Fruit fly (Drosophila melanogaster): ENCODE measurements around the gene RpL24.

Gene RpL24

DNA sequence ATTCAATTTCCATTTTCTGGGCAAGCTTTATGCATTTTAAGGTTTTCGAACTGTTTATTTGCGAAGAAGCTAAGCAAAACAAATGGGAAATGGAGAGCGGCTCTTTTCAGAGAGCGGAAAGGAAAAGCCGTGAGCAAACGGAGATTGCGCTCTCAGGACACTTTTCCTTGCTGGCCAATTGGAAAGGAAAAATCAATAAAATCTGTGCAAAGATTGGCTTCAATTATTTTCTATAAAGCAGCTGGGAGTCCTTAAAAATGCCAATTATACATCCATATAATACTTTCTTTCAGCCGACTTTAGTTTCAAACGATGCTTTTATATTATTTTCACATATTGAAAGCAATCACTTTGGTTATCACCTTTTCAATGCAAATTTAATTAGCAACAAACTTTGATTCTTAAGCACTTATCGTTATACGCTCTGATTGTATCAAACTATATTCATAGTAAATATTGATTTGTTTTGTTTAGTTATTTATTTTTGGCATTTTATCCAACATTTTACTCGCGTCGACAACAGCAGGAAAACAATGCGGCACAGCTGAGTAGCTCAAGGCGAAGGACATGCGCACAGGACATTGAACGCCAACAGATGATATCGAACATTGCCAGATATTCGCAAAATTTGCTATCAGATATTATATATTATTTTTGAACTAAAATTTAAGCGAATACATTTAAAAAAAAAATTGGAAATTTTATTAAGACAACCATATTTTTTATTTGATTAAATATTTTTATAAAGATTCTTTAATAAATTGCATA is 40.2 kb downstream of the RpL24 start, which contains the start of gene CG9395:
CG9395 (minus strand) TSS at position 494 of the 768 bp plus-strand sequence.
- TF ChIP-seq CG16779 (tag; optimal IDR thresholded peaks at IDR 0.05) (no peak), Sox102F (GFP tag; optimal IDR thresholded peaks at IDR 0.05) (no peak), cyc (GFP tag; optimal IDR thresholded peaks at IDR 0.05) (no peak), Gug (GFP tag; IDR thresholded peaks at IDR 0.05) (no peak), CG8319 (GFP tag; optimal IDR thresholded peaks at IDR 0.05) (no peak), Eip78C (GFP tag) (no peak), spab (GFP tag; optimal IDR thresholded peaks at IDR 0.05) (no peak), Ets21C (GFP tag; optimal IDR thresholded peaks at IDR 0.05) (no peak), CG6792 (GFP tag; optimal IDR thresholded peaks at IDR 0.05) (no peak), CG6163 (GFP tag; IDR thresholded peaks at IDR 0.05) (no peak), CG3032 (tag; optimal IDR thresholded peaks at IDR 0.05) (no peak), CG3919 (GFP tag; optimal IDR thresholded peaks at IDR 0.05) (no peak), pdm3 (GFP tag; optimal IDR thresholded peaks at IDR 0.05) (no peak), dsx (GFP tag; optimal IDR thresholded peaks at IDR 0.05; ENCODE audit: poor library complexity, severe bottlenecking) (no peak), CG10631 (GFP tag; optimal IDR thresholded peaks at IDR 0.05) (no peak), Sox14 (GFP tag; optimal IDR thresholded peaks at IDR 0.05) (no peak), achi (GFP tag; optimal IDR thresholded peaks at IDR 0.05) (no peak), Eip93F (GFP tag; optimal IDR thresholded peaks at IDR 0.05) (no peak), CG7368 (GFP tag; optimal IDR thresholded peaks at IDR 0.05) (no peak), CG31627 (GFP tag; optimal IDR thresholded peaks at IDR 0.05) (no peak)

dm6 chr2L:13349237-13349902 is 45.6 kb downstream of the RpL24 start:
- TF ChIP-seq Eip78C (GFP tag) (peak; percentile 73), net (GFP tag; optimal IDR thresholded peaks at IDR 0.05) (no peak), CG6854 (GFP tag; optimal IDR thresholded peaks at IDR 0.05) (no peak), Eip93F (GFP tag; optimal IDR thresholded peaks at IDR 0.05) (no peak)

DNA sequence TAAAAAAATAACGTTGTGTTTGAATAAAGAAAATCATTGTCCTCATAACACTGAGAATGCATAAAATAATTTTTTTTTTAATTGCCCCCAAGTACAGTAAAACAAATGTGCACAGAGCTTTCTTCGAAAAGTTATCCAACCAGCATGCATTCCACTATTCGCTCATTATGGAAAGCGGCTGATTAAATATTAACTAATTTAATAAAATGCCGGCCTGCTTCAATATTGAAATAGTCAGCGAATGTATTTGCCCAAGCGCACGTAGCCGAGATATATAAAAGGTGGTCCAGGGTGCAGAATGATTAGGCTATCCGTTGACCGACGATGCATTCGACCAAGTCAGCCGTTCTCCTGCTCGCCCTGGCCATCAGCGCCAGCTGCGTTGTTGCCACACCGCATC is 47.5 kb downstream of the RpL24 start, which contains the start of gene CG16826:
CG16826 (plus strand) TSS at position 301 of the 400 bp plus-strand sequence.
- TF ChIP-seq Lpt (GFP tag; optimal IDR thresholded peaks at IDR 0.05): no peak
- no peak for TF ChIP-seq CG31627 (GFP tag; optimal IDR thresholded peaks at IDR 0.05)
- no peak for TF ChIP-seq vri (GFP tag; optimal IDR thresholded peaks at IDR 0.05)
- TF ChIP-seq CG10669 (GFP tag; optimal IDR thresholded peaks at IDR 0.05): no peak
- TF ChIP-seq achi (GFP tag; optimal IDR thresholded peaks at IDR 0.05): no peak
- TF ChIP-seq Eip75B (GFP tag; optimal IDR thresholded peaks at IDR 0.05): no peak
- TF ChIP-seq eg (GFP tag; IDR thresholded peaks at IDR 0.05): no peak
- TF ChIP-seq CG1621 (tag; optimal IDR thresholded peaks at IDR 0.05): no peak
- TF ChIP-seq Sox102F (GFP tag; optimal IDR thresholded peaks at IDR 0.05): no peak
- no peak for TF ChIP-seq CG6163 (GFP tag; IDR thresholded peaks at IDR 0.05)
- no peak for TF ChIP-seq esn (GFP tag; optimal IDR thresholded peaks at IDR 0.05)
- no peak for TF ChIP-seq CG8632 (GFP tag; optimal IDR thresholded peaks at IDR 0.05)
- TF ChIP-seq CG6792 (GFP tag; optimal IDR thresholded peaks at IDR 0.05): no peak
- TF ChIP-seq CG4318 (GFP tag; optimal IDR thresholded peaks at IDR 0.05): no peak
- TF ChIP-seq Hr39 (GFP tag; optimal IDR thresholded peaks at IDR 0.05): no peak
- no peak for TF ChIP-seq CG6276 (GFP tag; optimal IDR thresholded peaks at IDR 0.05)
- TF ChIP-seq fkh (GFP tag; optimal IDR thresholded peaks at IDR 0.05): no peak
- no peak for TF ChIP-seq Ets96B (tag; optimal IDR thresholded peaks at IDR 0.05)
- TF ChIP-seq CG7368 (GFP tag; optimal IDR thresholded peaks at IDR 0.05): no peak

Data from whole organism, prepupa.